Fruit fly (Drosophila melanogaster) whole organism, embryonic: ENCODE measurements around the gene Dnaaf4.

ENCODE experiments used
- Antp ChIP-seq: fragments of 200-800 bp; sonication (Bioruptor generic); optimal IDR thresholded peaks from 3 replicates; lab custom pipeline; 2016; ENCODE audit warnings: missing biosample characterization, missing genetic modification characterization
- CG11398 ChIP-seq: fragments of 200-800 bp; sonication (Bioruptor generic); optimal IDR thresholded peaks from 2 replicates; lab custom pipeline; 2016; ENCODE audit warnings: missing biosample characterization, missing genetic modification characterization
- CG11456 ChIP-seq: fragments of 200-800 bp; sonication (Bioruptor generic); IDR thresholded peaks from 3 replicates; pipeline ENCODE4 v1.3.6; 2022; ENCODE audit warnings: missing biosample characterization, missing genetic modification characterization
- CG14441 ChIP-seq: fragments of 200-800 bp; sonication (Bioruptor generic); IDR thresholded peaks from 2 replicates; pipeline ENCODE4 v1.3.6; 2022; ENCODE audit warnings: missing biosample characterization, missing genetic modification characterization
- CG15073 ChIP-seq: fragments of 200-800 bp; sonication (Bioruptor generic); optimal IDR thresholded peaks from 2 replicates; lab custom pipeline; 2016; ENCODE audit warnings: missing biosample characterization, missing genetic modification characterization
- CG1602 ChIP-seq: fragments of 200-800 bp; sonication (Bioruptor generic); optimal IDR thresholded peaks from 3 replicates; lab custom pipeline; 2016; ENCODE audit warnings: missing biosample characterization, missing genetic modification characterization
- CG17568 ChIP-seq: fragments of 200-800 bp; sonication (Bioruptor generic); optimal IDR thresholded peaks from 2 replicates; lab custom pipeline; 2018; ENCODE audit warnings: missing biosample characterization, mild to moderate bottlenecking, missing genetic modification characterization, moderate library complexity
- CG17829 ChIP-seq: fragments of 200-800 bp; optimal IDR thresholded peaks from 2 replicates; lab custom pipeline; 2019; ENCODE audit warnings: missing biosample characterization, mild to moderate bottlenecking, missing genetic modification characterization, moderate library complexity
- CG2199 ChIP-seq: fragments of 200-800 bp; sonication (Bioruptor generic); IDR thresholded peaks from 3 replicates; pipeline ENCODE4 v1.3.6; 2022; ENCODE audit warnings: missing biosample characterization, missing genetic modification characterization
- CG32532 ChIP-seq: fragments of 200-800 bp; sonication (Bioruptor generic); IDR thresholded peaks from 2 replicates; pipeline ENCODE4 v1.3.6; 2022; ENCODE audit warnings: missing biosample characterization, missing genetic modification characterization
- CG34224 ChIP-seq: fragments of 200-800 bp; sonication (Bioruptor generic); IDR thresholded peaks from 3 replicates; pipeline ENCODE4 v1.3.6; 2022; ENCODE audit warnings: missing biosample characterization, missing genetic modification characterization; ENCODE audit not compliant: partially characterized antibody
- CG42726 ChIP-seq: fragments of 200-800 bp; sonication (Bioruptor generic); IDR thresholded peaks from 2 replicates; pipeline ENCODE4 v1.3.6; 2022; ENCODE audit warnings: missing biosample characterization, missing genetic modification characterization; ENCODE audit not compliant: partially characterized antibody
- CG4707 ChIP-seq: fragments of 200-800 bp; sonication (Bioruptor generic); optimal IDR thresholded peaks from 2 replicates; lab custom pipeline; 2018; ENCODE audit warnings: missing biosample characterization, mild to moderate bottlenecking, missing genetic modification characterization, moderate library complexity
- CG6765 ChIP-seq: fragments of 200-800 bp; sonication (Bioruptor generic); optimal IDR thresholded peaks from 3 replicates; lab custom pipeline; 2017; ENCODE audit warnings: missing biosample characterization, mild to moderate bottlenecking, missing genetic modification characterization
- CG6854 ChIP-seq: fragments of 200-800 bp; sonication (Bioruptor generic); optimal IDR thresholded peaks from 3 replicates; lab custom pipeline; 2017; ENCODE audit warnings: missing biosample characterization, mild to moderate bottlenecking, missing genetic modification characterization
- CG8089 ChIP-seq: fragments of 200-800 bp; sonication (Bioruptor generic); optimal IDR thresholded peaks from 3 replicates; lab custom pipeline; 2016; ENCODE audit warnings: missing biosample characterization, missing genetic modification characterization
- CG8388 ChIP-seq: fragments of 200-800 bp; sonication (Bioruptor generic); optimal IDR thresholded peaks from 2 replicates; lab custom pipeline; 2019; ENCODE audit warnings: missing biosample characterization, mild to moderate bottlenecking, missing genetic modification characterization, moderate library complexity
- Chrac-16 ChIP-seq: fragments of 200-800 bp; sonication (Bioruptor generic); optimal IDR thresholded peaks from 3 replicates; lab custom pipeline; 2016; ENCODE audit warnings: missing biosample characterization, missing genetic modification characterization
- CrebB ChIP-seq: fragments of 200-800 bp; sonication (Bioruptor generic); optimal IDR thresholded peaks from 3 replicates; lab custom pipeline; 2018; ENCODE audit warnings: missing biosample characterization, mild to moderate bottlenecking, missing genetic modification characterization
- D19B ChIP-seq: fragments of 200-800 bp; sonication (Bioruptor generic); optimal IDR thresholded peaks from 2 replicates; lab custom pipeline; 2017; ENCODE audit warnings: missing biosample characterization, mild to moderate bottlenecking, missing genetic modification characterization
- Dad ChIP-seq: fragments of 200-800 bp; sonication (Bioruptor generic); optimal IDR thresholded peaks from 3 replicates; lab custom pipeline; 2016; ENCODE audit warnings: missing biosample characterization, missing genetic modification characterization
- Doc2 ChIP-seq: fragments of 200-800 bp; sonication (Bioruptor generic); IDR thresholded peaks from 2 replicates; pipeline ENCODE4 v1.3.6; 2022; ENCODE audit warnings: missing biosample characterization, missing genetic modification characterization
- ERR ChIP-seq: fragments of 200-800 bp; sonication (Bioruptor generic); optimal IDR thresholded peaks from 2 replicates; lab custom pipeline; 2016; ENCODE audit warnings: missing biosample characterization, missing genetic modification characterization
- Ets65A ChIP-seq: fragments of 200-800 bp; sonication (Bioruptor generic); peaks from one replicate; lab custom pipeline; 2016; ENCODE audit warnings: missing biosample characterization, missing genetic modification characterization
- Hr3 ChIP-seq: fragments of 200-800 bp; sonication (Bioruptor generic); optimal IDR thresholded peaks from 3 replicates; lab custom pipeline; 2016; ENCODE audit warnings: missing biosample characterization, missing genetic modification characterization
- Lhr ChIP-seq: fragments of 200-800 bp; sonication (Bioruptor generic); optimal IDR thresholded peaks from 3 replicates; lab custom pipeline; 2017; ENCODE audit warnings: mild to moderate bottlenecking, missing biosample characterization, missing genetic modification reagents, missing genetic modification characterization
- Max ChIP-seq: fragments of 200-800 bp; sonication (Bioruptor generic); optimal IDR thresholded peaks from 2 replicates; lab custom pipeline; 2016; ENCODE audit warnings: missing biosample characterization, mild to moderate bottlenecking, missing genetic modification characterization
- PHDP ChIP-seq: fragments of 200-800 bp; sonication (Bioruptor generic); optimal IDR thresholded peaks from 3 replicates; lab custom pipeline; 2018; ENCODE audit warnings: missing biosample characterization, mild to moderate bottlenecking, missing genetic modification characterization, moderate library complexity
- Poxn ChIP-seq: fragments of 200-800 bp; sonication (Bioruptor generic); IDR thresholded peaks from 2 replicates; pipeline ENCODE4 v1.3.6; 2022; ENCODE audit warnings: missing biosample characterization, missing genetic modification characterization
- ac ChIP-seq: fragments of 200-800 bp; sonication (Bioruptor generic); optimal IDR thresholded peaks from 3 replicates; lab custom pipeline; 2017; ENCODE audit warnings: missing biosample characterization, mild to moderate bottlenecking, missing genetic modification characterization
- amos ChIP-seq: fragments of 200-800 bp; sonication (Bioruptor generic); IDR thresholded peaks from 2 replicates; pipeline ENCODE4 v1.3.6; 2022; ENCODE audit warnings: missing biosample characterization, missing genetic modification characterization; ENCODE audit not compliant: partially characterized antibody
- ara ChIP-seq: fragments of 200-800 bp; sonication (Bioruptor generic); IDR thresholded peaks from 2 replicates; pipeline ENCODE4 v1.3.6; 2022; ENCODE audit warnings: missing biosample characterization, missing genetic modification characterization
- bab2 ChIP-seq: fragments of 200-800 bp; sonication (Bioruptor generic); optimal IDR thresholded peaks from 2 replicates; lab custom pipeline; 2016; ENCODE audit warnings: missing biosample characterization, missing genetic modification characterization
- bbx ChIP-seq: fragments of 200-800 bp; sonication (Bioruptor generic); IDR thresholded peaks from 2 replicates; pipeline ENCODE4 v1.3.6; 2022; ENCODE audit warnings: missing biosample characterization, missing genetic modification characterization; ENCODE audit not compliant: partially characterized antibody
- bsh ChIP-seq, 2 experiments: fragments of 200-800 bp; sonication (Bioruptor generic); optimal IDR thresholded peaks; 2 replicates each; lab custom pipeline; 2017 to 2018; ENCODE audit warnings: mild to moderate bottlenecking in 2 of 2, missing biosample characterization in 2 of 2, missing genetic modification characterization in 2 of 2, moderate library complexity in 1 of 2
- cas ChIP-seq: fragments of 200-800 bp; sonication (Bioruptor generic); IDR thresholded peaks from 2 replicates; pipeline ENCODE4 v1.3.6; 2022; ENCODE audit warnings: missing biosample characterization, missing genetic modification characterization
- cg ChIP-seq: fragments of 200-800 bp; sonication (Bioruptor generic); optimal IDR thresholded peaks from 3 replicates; lab custom pipeline; 2019; ENCODE audit warnings: missing biosample characterization, mild to moderate bottlenecking, missing genetic modification characterization, moderate library complexity
- ems ChIP-seq: fragments of 200-800 bp; sonication (Bioruptor generic); optimal IDR thresholded peaks from 3 replicates; lab custom pipeline; 2016; ENCODE audit warnings: missing biosample characterization, missing genetic modification characterization
- fru ChIP-seq: fragments of >200 bp; optimal IDR thresholded peaks from 2 replicates; lab custom pipeline; 2017
- gfzf ChIP-seq: fragments of 200-800 bp; sonication (Bioruptor generic); optimal IDR thresholded peaks from 2 replicates; lab custom pipeline; 2016; ENCODE audit warnings: missing biosample characterization, mild to moderate bottlenecking, missing genetic modification characterization, moderate library complexity
- gro ChIP-seq: fragments of 200-800 bp; sonication (Bioruptor generic); optimal IDR thresholded peaks from 2 replicates; lab custom pipeline; 2016; ENCODE audit warnings: missing biosample characterization, missing genetic modification characterization
- hbn ChIP-seq: fragments of 200-800 bp; sonication (Bioruptor generic); IDR thresholded peaks from 2 replicates; pipeline ENCODE4 v1.3.6; 2022; ENCODE audit warnings: missing biosample characterization, missing genetic modification characterization; ENCODE audit not compliant: partially characterized antibody
- inv ChIP-seq: fragments of 200-800 bp; sonication (Bioruptor generic); IDR thresholded peaks from 2 replicates; pipeline ENCODE4 v1.3.6; 2022; ENCODE audit warnings: missing biosample characterization, missing genetic modification characterization; ENCODE audit not compliant: partially characterized antibody
- jigr1 ChIP-seq: fragments of 200-800 bp; sonication (Bioruptor generic); IDR thresholded peaks from 3 replicates; pipeline ENCODE4 v1.3.6; 2022; ENCODE audit warnings: missing biosample characterization, missing genetic modification characterization
- lmd ChIP-seq: fragments of 200-800 bp; sonication (Bioruptor generic); IDR thresholded peaks from 2 replicates; pipeline ENCODE4 v1.3.6; 2022; ENCODE audit warnings: missing biosample characterization, missing genetic modification characterization
- maf-S ChIP-seq: fragments of 200-800 bp; sonication (Bioruptor generic); optimal IDR thresholded peaks from 2 replicates; lab custom pipeline; 2016; ENCODE audit warnings: missing biosample characterization, missing genetic modification characterization
- nom ChIP-seq: fragments of 200-800 bp; sonication (Bioruptor generic); optimal IDR thresholded peaks from 2 replicates; lab custom pipeline; 2017; ENCODE audit warnings: missing biosample characterization, missing genetic modification characterization, mild to moderate bottlenecking, moderate library complexity, missing genetic modification reagents
- pzg ChIP-seq: fragments of 200-800 bp; sonication (Bioruptor generic); optimal IDR thresholded peaks from 3 replicates; lab custom pipeline; 2018; ENCODE audit warnings: missing biosample characterization, mild to moderate bottlenecking, missing genetic modification characterization, moderate library complexity
- tgo ChIP-seq: fragments of 200-800 bp; sonication (Bioruptor generic); IDR thresholded peaks from 3 replicates; pipeline ENCODE4 v1.3.6; 2022; ENCODE audit warnings: missing biosample characterization, missing genetic modification characterization
- unpg ChIP-seq: fragments of 200-800 bp; sonication (Bioruptor generic); optimal IDR thresholded peaks from 3 replicates; lab custom pipeline; 2018; ENCODE audit warnings: missing biosample characterization, mild to moderate bottlenecking, missing genetic modification characterization, moderate library complexity
- zfh1 ChIP-seq: fragments of 200-800 bp; sonication (Bioruptor generic); IDR thresholded peaks from 3 replicates; pipeline ENCODE4 v1.3.6; 2022; ENCODE audit warnings: missing biosample characterization, missing genetic modification characterization

Gene Dnaaf4

DNA sequence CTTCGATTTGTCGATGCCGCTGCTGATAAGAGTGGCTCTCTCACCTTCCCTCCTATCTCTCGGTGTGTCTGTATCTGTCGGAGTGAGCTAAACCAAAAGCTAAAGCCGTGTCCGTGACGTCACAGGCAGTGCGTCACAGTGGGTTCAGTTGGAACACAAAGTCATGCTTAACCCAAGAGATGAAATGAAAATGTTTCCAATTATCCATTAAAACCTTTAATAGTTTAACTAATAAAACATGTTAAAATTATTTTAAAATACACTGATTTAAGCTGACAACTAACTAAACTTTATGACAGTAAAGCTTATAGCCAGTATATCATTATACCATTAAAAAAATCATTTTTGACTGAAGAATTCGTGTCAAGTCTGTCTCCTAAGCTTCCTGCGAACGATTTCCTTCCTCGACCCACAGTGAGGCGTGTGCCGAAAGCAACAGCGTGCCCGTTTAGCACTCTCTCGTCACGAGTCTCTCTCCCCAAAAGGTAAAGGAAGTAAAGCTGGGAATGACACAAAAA, 8.4 kb downstream of the Dnaaf4 start, which contains the start of gene Idua:
Gene Idua (minus strand): TSS at position 51 of the 518 bp plus-strand sequence.
- TF ChIP-seq bsh (GFP tag; optimal IDR thresholded peaks at IDR 0.05; lab: Kevin White, UChicago) (peak; percentile 57 to 64), Doc2 (GFP tag; lab: Robert Waterston, UW) (no peak), CG17829 (tag; lab: Kevin White, UChicago) (peak; percentile 58), Lhr (GFP tag; lab: Kevin White, UChicago) (no peak), cas (GFP tag; lab: Robert Waterston, UW) (peak; percentile 13; the same call in 1 of the 2 replicates), CG2199 (GFP tag; lab: Robert Waterston, UW) (no peak), inv (GFP tag; lab: Robert Waterston, UW) (no peak), CG17568 (GFP tag; lab: Kevin White, UChicago) (no peak), CG4707 (GFP tag; lab: Kevin White, UChicago) (peak; percentile 57), cg (GFP tag; lab: Kevin White, UChicago) (no peak), Poxn (GFP tag; lab: Robert Waterston, UW) (no peak), CG42726 (no peak), CG6854 (GFP tag; lab: Kevin White, UChicago) (peak; percentile 82), CG8089 (GFP tag; lab: Kevin White, UChicago) (no peak), CG11456 (GFP tag; lab: Robert Waterston, UW) (no peak; the same call in 2 of the 3 replicates), bbx (GFP tag; lab: Robert Waterston, UW) (no peak), CG8388 (no peak), amos (no peak), maf-S (GFP tag; lab: Kevin White, UChicago) (no peak), PHDP (tag; lab: Kevin White, UChicago) (peak; percentile 76), CG14441 (peak; percentile 18; the same call in 1 of the 2 replicates), fru (lab: Kevin White, UChicago) (no peak), tgo (peak; percentile 57), CG11398 (GFP tag; lab: Kevin White, UChicago) (no peak), Max (GFP tag; lab: Kevin White, UChicago) (peak; percentile 58), zfh1 (GFP tag; lab: Robert Waterston, UW) (no peak), nom (no peak), unpg (GFP tag; lab: Kevin White, UChicago) (no peak), CrebB (tag; lab: Kevin White, UChicago) (peak; percentile 50), Antp (GFP tag; lab: Kevin White, UChicago) (no peak), Ets65A (GFP tag; lab: Kevin White, UChicago) (peak; percentile 90), lmd (GFP tag; lab: Robert Waterston, UW) (peak; percentile 49), Hr3 (peak; percentile 52), ems (GFP tag; lab: Kevin White, UChicago) (no peak), pzg (GFP tag; lab: Kevin White, UChicago) (no peak), CG32532 (GFP tag; lab: Robert Waterston, UW) (peak; percentile 79), jigr1 (0 out of 3 replicates have a peak, but pooled peaks have one; percentile 32), Dad (GFP tag; lab: Kevin White, UChicago) (no peak), Chrac-16 (peak; percentile 39), ac (GFP tag; lab: Kevin White, UChicago) (no peak), D19B (peak; percentile 33), CG1602 (GFP tag; lab: Kevin White, UChicago) (peak; percentile 21), ara (GFP tag; lab: Robert Waterston, UW) (0 out of 2 replicates have a peak, but pooled peaks have one; percentile 3), hbn (GFP tag; lab: Robert Waterston, UW) (no peak), CG6765 (GFP tag; lab: Kevin White, UChicago) (peak; percentile 72), CG15073 (no peak), gfzf (no peak), ERR (GFP tag; lab: Kevin White, UChicago) (no peak), bab2 (peak; percentile 34), CG34224 (no peak), gro (GFP tag; lab: Kevin White, UChicago) (no peak)
